Worm (Caenorhabditis elegans): ENCODE data around the gene K07B1.4.
A peak's percentile ranks its signal among the peaks of the same experiment; 100 is the strongest.
"Not testable (repeated sequence)": the region's sequence is repeated elsewhere in the genome, so short reads cannot be mapped to it uniquely, and the experiment has no call there.

Gene K07B1.4

DNA sequence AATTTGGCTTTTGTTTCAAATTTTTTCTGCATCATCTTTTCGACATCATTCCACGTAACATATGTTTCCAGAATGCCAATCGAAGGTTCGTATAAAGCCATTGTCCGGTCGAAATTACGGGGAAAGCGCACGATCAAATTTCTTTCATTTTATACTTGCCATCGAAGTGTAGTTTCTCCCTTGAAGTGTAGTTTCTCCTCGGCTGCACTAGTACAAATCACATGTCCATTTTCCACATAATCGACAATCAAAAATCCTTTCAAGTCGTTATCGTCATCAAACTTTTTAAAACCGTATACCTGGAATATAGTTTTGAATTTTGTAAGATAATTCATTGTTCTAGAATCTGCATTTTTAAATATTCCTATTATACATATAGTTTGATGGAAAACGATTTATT is 46.6 kb downstream of the K07B1.4 start, which contains the start of gene E02C12.9:
TSS of gene E02C12.9 (minus strand) at position 101 of the 400 bp plus-strand sequence.
- TF ChIP-seq hlh-11 (tag; optimal IDR thresholded peaks at IDR 0.05) = no peak

- TF ChIP-seq zfp-2 (tag; optimal IDR thresholded peaks at IDR 0.05) (no peak), aha-1 (tag) (no peak), ZK337.2 (GFP tag; IDR thresholded peaks at IDR 0.05) (no peak), mdt-29 (GFP tag; IDR thresholded peaks at IDR 0.05) (no peak), mxl-2 (GFP tag; conservative IDR thresholded peaks at IDR 0.05) (no peak), dpl-1 (GFP tag; optimal IDR thresholded peaks at IDR 0.05) (no peak), madf-5 (GFP tag; IDR thresholded peaks at IDR 0.05) (no peak), skn-1 (tag; optimal IDR thresholded peaks at IDR 0.05) (no peak), dve-1 (tag; optimal IDR thresholded peaks at IDR 0.05; ENCODE audit: insufficient read depth) (no peak), rbr-2 (tag; optimal IDR thresholded peaks at IDR 0.05) (no peak), hmg-1.1 (GFP tag; IDR thresholded peaks at IDR 0.05) (no peak), R02D3.7 (tag; optimal IDR thresholded peaks at IDR 0.05) (no peak), hlh-11 (tag; optimal IDR thresholded peaks at IDR 0.05) (no peak), unc-39 (tag; optimal IDR thresholded peaks at IDR 0.05) (no peak), Y48G9A.11 (GFP tag; IDR thresholded peaks at IDR 0.05) (no peak), arid-1 (GFP tag; conservative IDR thresholded peaks at IDR 0.05) (no peak), dmd-6 (GFP tag; IDR thresholded peaks at IDR 0.05) (no peak), ZK546.5 (tag; optimal IDR thresholded peaks at IDR 0.05) (no peak), nhr-102 (tag; optimal IDR thresholded peaks at IDR 0.05) (no peak)
Measured at ce11 chrV:9376417-9376816, 47.6 kb downstream of the K07B1.4 start, which contains the start of gene E02C12.19. E02C12.19 (minus strand) TSS chrV:9376517.

- TF ChIP-seq tra-1 (GFP tag; IDR thresholded peaks at IDR 0.05) = no peak
- peak; percentile 69 for TF ChIP-seq nhr-28 (tag; optimal IDR thresholded peaks at IDR 0.05)
Measured at ce11 chrV:9378335-9378734, 49.6 kb downstream of the K07B1.4 start, which contains the start of gene E02C12.10. E02C12.10 (minus strand) TSS chrV:9378409.

ce11 chrV:9379808-9380207 is 51.0 kb downstream of the K07B1.4 start, which contains the start of gene E02C12.11:
E02C12.11 (minus strand) TSS chrV:9379908.
- TF ChIP-seq daf-12 (tag; optimal IDR thresholded peaks at IDR 0.05); dpl-1 (GFP tag; optimal IDR thresholded peaks at IDR 0.05); ceh-44 (GFP tag; IDR thresholded peaks at IDR 0.05): not testable (repeated sequence)
